Worm (Caenorhabditis elegans): Measurements from ENCODE around the gene lips-1.

ce11 chrX:12525359-12525839, 32.8 kb downstream of the lips-1 start, which contains the start of gene scd-1:
- TF ChIP-seq ceh-31 (tag; optimal IDR thresholded peaks at IDR 0.05) (no peak), dmd-4 (tag; optimal IDR thresholded peaks at IDR 0.05; ENCODE audit: borderline replicate concordance) (no peak), mec-3 (tag; optimal IDR thresholded peaks at IDR 0.05; ENCODE audit: borderline replicate concordance) (no peak), ama-1 (optimal IDR thresholded peaks at IDR 0.05) (no peak), nfya-1 (tag; optimal IDR thresholded peaks at IDR 0.05) (no peak), tbx-7 (tag; optimal IDR thresholded peaks at IDR 0.05) (no peak), pag-3 (tag; optimal IDR thresholded peaks at IDR 0.05; ENCODE audit: borderline replicate concordance) (no peak), ets-4 (tag; optimal IDR thresholded peaks at IDR 0.05) (no peak), Y22D7AL.16 (tag; optimal IDR thresholded peaks at IDR 0.05) (no peak), nhr-11 (tag; optimal IDR thresholded peaks at IDR 0.05) (no peak), pqm-1 (tag; optimal IDR thresholded peaks at IDR 0.05) (no peak), unc-55 (GFP tag; optimal IDR thresholded peaks at IDR 0.05) (no peak), unc-86 (tag; optimal IDR thresholded peaks at IDR 0.05) (no peak)

All from whole organism, late embryonic.